Worm (Caenorhabditis elegans) whole organism, young adult: ENCODE measurements around the gene srx-113.

Source experiments
- B0035.1 ChIP-seq: sonication (generic microtip); optimal IDR thresholded peaks from 2 replicates; lab custom pipeline; 2016; ENCODE audit warnings: missing genetic modification characterization, mild to moderate bottlenecking, missing compliant biosample characterization, missing genotype, missing genetic modification reagents
- B0261.1 ChIP-seq: sonication (generic microtip); optimal IDR thresholded peaks from 2 replicates; lab custom pipeline; 2016; ENCODE audit warnings: mild to moderate bottlenecking, missing genetic modification characterization, moderate library complexity, missing compliant biosample characterization
- C17E4.6 ChIP-seq: fragments of 200-800 bp; sonication (Bioruptor generic); IDR thresholded peaks from 2 replicates; pipeline ENCODE4 v1.3.6; 2022; ENCODE audit warnings: missing genetic modification reagents, missing genetic modification characterization, missing compliant biosample characterization
- F52B5.7 ChIP-seq: sonication (generic microtip); optimal IDR thresholded peaks from 2 replicates; lab custom pipeline; 2016; ENCODE audit warnings: mild to moderate bottlenecking, missing genetic modification characterization, missing compliant biosample characterization
- K11D2.4 ChIP-seq: fragments of 200-800 bp; sonication (Bioruptor generic); IDR thresholded peaks from 2 replicates; pipeline ENCODE4 v1.3.6; 2022; ENCODE audit warnings: missing genetic modification reagents, missing genetic modification characterization, missing compliant biosample characterization
- T26A5.8 ChIP-seq: sonication (generic microtip); optimal IDR thresholded peaks from 2 replicates; lab custom pipeline; 2016; ENCODE audit warnings: missing genetic modification characterization, missing compliant biosample characterization
- Y53F4B.3 ChIP-seq: fragments of 200-800 bp; sonication (Bioruptor generic); IDR thresholded peaks from 2 replicates; pipeline ENCODE4 v1.3.6; 2022; ENCODE audit warnings: missing genetic modification reagents, missing genetic modification characterization, missing compliant biosample characterization
- Y79H2A.3 ChIP-seq: fragments of 200-800 bp; sonication (Bioruptor generic); conservative IDR thresholded peaks from 2 replicates; pipeline ENCODE4 v1.3.6; 2022; ENCODE audit warnings: missing genetic modification reagents, missing genetic modification characterization, missing compliant biosample characterization
- Y95B8A.8 ChIP-seq: fragments of 200-800 bp; sonication (Bioruptor generic); IDR thresholded peaks from 2 replicates; pipeline ENCODE4 v1.3.6; 2022; ENCODE audit warnings: missing genetic modification reagents, missing genetic modification characterization, missing compliant biosample characterization
- bed-2 ChIP-seq: fragments of 200-800 bp; sonication (Bioruptor generic); IDR thresholded peaks from 2 replicates; pipeline ENCODE4 v1.3.6; 2022; ENCODE audit warnings: missing genetic modification reagents, missing genetic modification characterization, missing compliant biosample characterization
- cebp-1 ChIP-seq, 2 experiments: fragments of 200-800 bp in 1 of 2; sonication (Bioruptor generic) in 1 of 2; sonication (generic microtip) in 1 of 2; IDR thresholded peaks in 1 of 2; optimal IDR thresholded peaks in 1 of 2; 2 replicates each; pipeline versions ENCODE4 v1.3.6 to Lab custom; 2017 to 2022; ENCODE audit warnings: missing compliant biosample characterization in 2 of 2, missing genetic modification characterization in 2 of 2, mild to moderate bottlenecking in 1 of 2, missing genetic modification reagents in 1 of 2, moderate library complexity in 1 of 2
- ceh-58 ChIP-seq: fragments of 200-800 bp; sonication (Bioruptor generic); IDR thresholded peaks from 2 replicates; pipeline ENCODE4 v1.3.6; 2022; ENCODE audit warnings: missing genetic modification characterization, missing compliant biosample characterization
- die-1 ChIP-seq: sonication (generic microtip); optimal IDR thresholded peaks from 2 replicates; lab custom pipeline; 2016; ENCODE audit warnings: missing genotype, mild to moderate bottlenecking, missing genetic modification characterization, missing compliant biosample characterization
- dpl-1 ChIP-seq: fragments of 150-350 bp; optimal IDR thresholded peaks from 2 replicates; lab custom pipeline; 2014; ENCODE audit warnings: missing biosample characterization, missing genetic modification reagents, missing genetic modification characterization
- efl-1 ChIP-seq: fragments of 150-350 bp; optimal IDR thresholded peaks from 2 replicates; lab custom pipeline; 2014; ENCODE audit warnings: missing biosample characterization, missing genetic modification reagents, missing genetic modification characterization
- egl-18 ChIP-seq: fragments of 200-800 bp; sonication (Bioruptor generic); IDR thresholded peaks from 2 replicates; pipeline ENCODE4 v1.3.6; 2022; ENCODE audit warnings: missing genetic modification reagents, missing genetic modification characterization, missing compliant biosample characterization
- egrh-3 ChIP-seq: fragments of 200-800 bp; sonication (Bioruptor generic); IDR thresholded peaks from 2 replicates; pipeline ENCODE4 v1.3.6; 2022; ENCODE audit warnings: missing genetic modification reagents, missing genetic modification characterization, missing compliant biosample characterization
- gei-17 ChIP-seq: fragments of 200-800 bp; sonication (Bioruptor generic); optimal IDR thresholded peaks from 2 replicates; lab custom pipeline; 2018; ENCODE audit warnings: mild to moderate bottlenecking, missing genetic modification characterization, missing compliant biosample characterization
- hlh-12 ChIP-seq: sonication (generic microtip); optimal IDR thresholded peaks from 2 replicates; lab custom pipeline; 2016; ENCODE audit warnings: missing genetic modification characterization, missing compliant biosample characterization
- hmg-1.2 ChIP-seq: fragments of 200-800 bp; sonication (Bioruptor generic); IDR thresholded peaks from 2 replicates; pipeline ENCODE4 v1.3.6; 2022; ENCODE audit warnings: missing genetic modification reagents, missing genetic modification characterization, missing compliant biosample characterization
- lag-1 ChIP-seq: fragments of 200-800 bp; sonication (Bioruptor generic); IDR thresholded peaks from 2 replicates; pipeline ENCODE4 v1.3.6; 2022; ENCODE audit warnings: missing genetic modification reagents, missing genetic modification characterization, missing compliant biosample characterization
- let-526 ChIP-seq: fragments of 200-800 bp; sonication (Bioruptor generic); IDR thresholded peaks from 2 replicates; pipeline ENCODE4 v1.3.6; 2022; ENCODE audit warnings: missing genetic modification reagents, missing genetic modification characterization, missing compliant biosample characterization
- lin-40 ChIP-seq: sonication (generic microtip); optimal IDR thresholded peaks from 2 replicates; lab custom pipeline; 2016; ENCODE audit warnings: missing genetic modification characterization, mild to moderate bottlenecking, missing compliant biosample characterization, missing genotype, missing genetic modification reagents
- lir-1 ChIP-seq: fragments of 200-800 bp; sonication (Bioruptor generic); conservative IDR thresholded peaks from 2 replicates; pipeline ENCODE4 v1.3.6; 2022; ENCODE audit warnings: missing genetic modification reagents, missing genetic modification characterization, missing compliant biosample characterization
- madf-6 ChIP-seq: fragments of 200-800 bp; sonication (Bioruptor generic); IDR thresholded peaks from 2 replicates; pipeline ENCODE4 v1.3.6; 2022; ENCODE audit warnings: missing genetic modification reagents, missing genetic modification characterization, missing compliant biosample characterization
- mel-28 ChIP-seq: sonication (generic microtip); optimal IDR thresholded peaks from 2 replicates; lab custom pipeline; 2016; ENCODE audit warnings: borderline replicate concordance, mild to moderate bottlenecking, missing genetic modification characterization, missing compliant biosample characterization
- nfyb-1 ChIP-seq: fragments of 200-800 bp; sonication (Bioruptor generic); IDR thresholded peaks from 2 replicates; pipeline ENCODE4 v1.3.6; 2022; ENCODE audit warnings: missing genetic modification reagents, missing genetic modification characterization, missing compliant biosample characterization
- nhr-80 ChIP-seq: sonication (generic microtip); optimal IDR thresholded peaks from 2 replicates; lab custom pipeline; 2016; ENCODE audit warnings: missing genetic modification characterization, missing compliant biosample characterization
- pha-4 ChIP-seq: fragments of 150-350 bp; sonication (generic microtip); optimal IDR thresholded peaks from 2 replicates; lab custom pipeline; 2014; ENCODE audit warnings: missing biosample characterization, missing genetic modification reagents, missing genetic modification characterization
- rec-8 ChIP-seq, 2 experiments: sonication (generic microtip); optimal IDR thresholded peaks; 2 replicates each; lab custom pipeline; 2016; ENCODE audit warnings: mild to moderate bottlenecking in 2 of 2, missing genetic modification characterization in 2 of 2, missing genetic modification reagents in 2 of 2, missing genotype in 2 of 2, missing biosample characterization in 1 of 2, missing compliant biosample characterization in 1 of 2, moderate library complexity in 1 of 2
- rpc-1 ChIP-seq, 2 experiments: fragments of 150-350 bp in 1 of 2; sonication (generic microtip) in 1 of 2; optimal IDR thresholded peaks; 2 replicates each; lab custom pipeline; 2014 to 2018; ENCODE audit warnings: missing biosample characterization in 1 of 2, missing genetic modification characterization in 1 of 2, missing genetic modification reagents in 1 of 2, missing genotype in 1 of 2
- somi-1 ChIP-seq: fragments of 200-800 bp; sonication (Bioruptor generic); optimal IDR thresholded peaks from 2 replicates; lab custom pipeline; 2018; ENCODE audit warnings: mild to moderate bottlenecking, missing genetic modification characterization, missing compliant biosample characterization
- unc-62 ChIP-seq: fragments of 150-350 bp; optimal IDR thresholded peaks from 2 replicates; lab custom pipeline; 2014; ENCODE audit warnings: missing biosample characterization, missing genetic modification reagents, missing genetic modification characterization
- ztf-18 ChIP-seq: sonication (generic microtip); optimal IDR thresholded peaks from 2 replicates; lab custom pipeline; 2016; ENCODE audit warnings: missing genotype, mild to moderate bottlenecking, missing genetic modification characterization, missing compliant biosample characterization
- ztf-22 ChIP-seq: fragments of 200-800 bp; sonication (Bioruptor generic); optimal IDR thresholded peaks from 2 replicates; lab custom pipeline; 2018; ENCODE audit warnings: mild to moderate bottlenecking, missing genetic modification characterization, moderate library complexity, missing compliant biosample characterization

The srx-113 gene

ce11 chrV:12632048-12632447, at the start of gene srx-113:
Gene srx-113 (minus strand): TSS chrV:12632148.
- TF ChIP-seq Y53F4B.3 (no peak), efl-1 (GFP tag; lab: Kevin White, UChicago) (no peak)

- TF ChIP-seq Y53F4B.3 (no peak), B0261.1 (tag; lab: Kevin White, UChicago) (no peak), cebp-1 (GFP tag; IDR thresholded peaks at IDR 0.05; lab: Robert Waterston, UW) (no peak), cebp-1 (tag; optimal IDR thresholded peaks at IDR 0.05; lab: Kevin White, UChicago) (no peak), let-526 (no peak), egl-18 (no peak), ztf-22 (GFP tag; lab: Kevin White, UChicago) (no peak), lag-1 (GFP tag; lab: Robert Waterston, UW) (no peak), nfyb-1 (GFP tag; lab: Robert Waterston, UW) (no peak), egrh-3 (GFP tag; lab: Robert Waterston, UW) (no peak), lir-1 (GFP tag; lab: Robert Waterston, UW) (no peak), ceh-58 (GFP tag; lab: Robert Waterston, UW) (no peak), F52B5.7 (tag; lab: Kevin White, UChicago) (no peak), madf-6 (GFP tag; lab: Robert Waterston, UW) (no peak), C17E4.6 (no peak), pha-4 (no peak), K11D2.4 (GFP tag; lab: Robert Waterston, UW) (no peak), bed-2 (GFP tag; lab: Robert Waterston, UW) (no peak), lin-40 (tag; lab: Kevin White, UChicago) (no peak), dpl-1 (no peak), unc-62 (GFP tag; lab: Kevin White, UChicago) (no peak)
- TF ChIP-seq, all 124 proteins: peak for 0
Observed at ce11 chrV:12679807-12680206, 47.9 kb upstream of the srx-113 start, which contains the start of gene frpr-15. Gene frpr-15 (plus strand): TSS chrV:12680107.

ce11 chrV:12679292-12679691, 47.3 kb upstream of the srx-113 start:
- TF ChIP-seq ztf-18 (tag; lab: Kevin White, UChicago) (no peak), gei-17 (no peak), rec-8 (tag; optimal IDR thresholded peaks at IDR 0.05; lab: Kevin White, UChicago) (no peak), mel-28 (tag; lab: Kevin White, UChicago) (no peak)

- no peak for TF ChIP-seq ceh-58 (GFP tag; lab: Robert Waterston, UW)
- TF ChIP-seq nhr-80 (tag; lab: Kevin White, UChicago) = no peak
- TF ChIP-seq Y79H2A.3 (GFP tag; lab: Robert Waterston, UW) = no peak
Observed at ce11 chrV:12676299-12676698, 44.4 kb upstream of the srx-113 start.

- TF ChIP-seq somi-1 (GFP tag; lab: Kevin White, UChicago) (no peak), hlh-12 (tag; lab: Kevin White, UChicago) (no peak), rpc-1 (optimal IDR thresholded peaks at IDR 0.05; lab: Kevin White, UChicago) (no peak), rpc-1 (tag; optimal IDR thresholded peaks at IDR 0.05; lab: Kevin White, UChicago) (no peak), Y79H2A.3 (GFP tag; lab: Robert Waterston, UW) (no peak), hmg-1.2 (GFP tag; lab: Robert Waterston, UW) (no peak), T26A5.8 (tag; lab: Kevin White, UChicago) (no peak), Y95B8A.8 (GFP tag; lab: Robert Waterston, UW) (no peak), nhr-80 (tag; lab: Kevin White, UChicago) (no peak), B0035.1 (tag; lab: Kevin White, UChicago) (no peak), die-1 (tag; lab: Kevin White, UChicago) (no peak)
Observed at ce11 chrV:12673745-12674144, 41.8 kb upstream of the srx-113 start.
